Worm (Caenorhabditis elegans) whole organism, L1 larva: Measurements from ENCODE around the gene R11.4.

Experiments
- C04F5.9 ChIP-seq: sonication (generic microtip); optimal IDR thresholded peaks from 2 replicates; lab custom pipeline; 2016; ENCODE audit warnings: missing genetic modification characterization, missing compliant biosample characterization
- C16A3.4 ChIP-seq: fragments of 150-350 bp; optimal IDR thresholded peaks from 2 replicates; lab custom pipeline; 2014; ENCODE audit warnings: missing biosample characterization, missing genetic modification characterization
- aly-2 ChIP-seq: fragments of 150-350 bp; optimal IDR thresholded peaks from 2 replicates; lab custom pipeline; 2014; ENCODE audit warnings: missing biosample characterization, missing genetic modification characterization
- blmp-1 ChIP-seq: fragments of 150-350 bp; optimal IDR thresholded peaks from 2 replicates; lab custom pipeline; 2014; ENCODE audit warnings: missing biosample characterization, missing genetic modification characterization
- ceh-63 ChIP-seq: fragments of 200-800 bp; sonication (Bioruptor generic); optimal IDR thresholded peaks from 2 replicates; lab custom pipeline; 2018; ENCODE audit warnings: mild to moderate bottlenecking, missing genetic modification characterization, missing compliant biosample characterization
- ceh-8 ChIP-seq: fragments of 200-800 bp; sonication (Bioruptor generic); optimal IDR thresholded peaks from 2 replicates; lab custom pipeline; 2018; ENCODE audit warnings: mild to moderate bottlenecking, missing genetic modification characterization, moderate library complexity, missing compliant biosample characterization
- dpl-1 ChIP-seq, 3 experiments: fragments of 150-350 bp in 2 of 3; sonication (generic microtip) in 1 of 3; optimal IDR thresholded peaks; 2 replicates each; lab custom pipeline; 2014 to 2017; ENCODE audit warnings: missing biosample characterization in 3 of 3, missing genetic modification characterization in 3 of 3, missing genetic modification reagents in 3 of 3
- dsc-1 ChIP-seq: sonication (generic microtip); optimal IDR thresholded peaks from 2 replicates; lab custom pipeline; 2016; ENCODE audit warnings: mild to moderate bottlenecking, missing genetic modification characterization, missing compliant biosample characterization
- fkh-8 ChIP-seq: sonication (generic microtip); optimal IDR thresholded peaks from 2 replicates; lab custom pipeline; 2016; ENCODE audit warnings: mild to moderate bottlenecking, missing genetic modification characterization, missing compliant biosample characterization
- grh-1 ChIP-seq: fragments of 200-800 bp; sonication (Bioruptor generic); IDR thresholded peaks from 2 replicates; pipeline ENCODE4 v1.3.6; 2022; ENCODE audit warnings: missing genetic modification reagents, missing genetic modification characterization, missing compliant biosample characterization
- jun-1 ChIP-seq: fragments of 150-350 bp; optimal IDR thresholded peaks from 2 replicates; lab custom pipeline; 2014; ENCODE audit warnings: missing biosample characterization, missing genetic modification reagents, missing genetic modification characterization
- lin-15B ChIP-seq: fragments of 150-350 bp; sonication (generic microtip); optimal IDR thresholded peaks from 3 replicates; lab custom pipeline; 2014; ENCODE audit warnings: missing biosample characterization, missing genetic modification characterization
- lin-35 ChIP-seq, 2 experiments: fragments of 150-350 bp; optimal IDR thresholded peaks; 2 replicates each; lab custom pipeline; 2014; ENCODE audit warnings: missing biosample characterization in 2 of 2, missing genetic modification characterization in 2 of 2, missing genetic modification reagents in 2 of 2
- lin-39 ChIP-seq: fragments of 150-350 bp; optimal IDR thresholded peaks from 2 replicates; lab custom pipeline; 2014; ENCODE audit warnings: missing biosample characterization, missing genetic modification reagents, missing genetic modification characterization
- lir-3 ChIP-seq: sonication (generic microtip); optimal IDR thresholded peaks from 2 replicates; lab custom pipeline; 2016; ENCODE audit warnings: mild to moderate bottlenecking, missing genetic modification characterization, moderate library complexity, missing compliant biosample characterization; ENCODE audit not compliant: poor library complexity
- mdl-1 ChIP-seq, 2 experiments: fragments of 150-350 bp; optimal IDR thresholded peaks; 2 replicates each; lab custom pipeline; 2014 to 2017; ENCODE audit warnings: missing biosample characterization in 2 of 2, missing genetic modification characterization in 2 of 2, inconsistent platforms in 1 of 2
- mef-2 ChIP-seq: fragments of 150-350 bp; optimal IDR thresholded peaks from 2 replicates; lab custom pipeline; 2014; ENCODE audit warnings: missing biosample characterization, missing genetic modification characterization
- mep-1 ChIP-seq: fragments of 150-350 bp; optimal IDR thresholded peaks from 2 replicates; lab custom pipeline; 2014; ENCODE audit warnings: missing biosample characterization, missing genetic modification characterization
- nhr-19 ChIP-seq: fragments of 200-800 bp; sonication (Bioruptor generic); conservative IDR thresholded peaks from 2 replicates; pipeline ENCODE4 v1.3.6; 2022; ENCODE audit warnings: missing genetic modification characterization, missing compliant biosample characterization
- nhr-20 ChIP-seq: sonication (generic microtip); optimal IDR thresholded peaks from 2 replicates; lab custom pipeline; 2016; ENCODE audit warnings: mild to moderate bottlenecking, missing genetic modification characterization, missing compliant biosample characterization
- nhr-28 ChIP-seq: fragments of 150-350 bp; optimal IDR thresholded peaks from 2 replicates; lab custom pipeline; 2014; ENCODE audit warnings: missing biosample characterization, missing genetic modification characterization
- nhr-76 ChIP-seq: sonication (generic microtip); optimal IDR thresholded peaks from 2 replicates; lab custom pipeline; 2017; ENCODE audit warnings: missing biosample characterization, missing genetic modification characterization
- nhr-77 ChIP-seq: fragments of 150-350 bp; optimal IDR thresholded peaks from 2 replicates; lab custom pipeline; 2014; ENCODE audit warnings: missing biosample characterization, missing genetic modification characterization
- nhr-85 ChIP-seq: sonication (generic microtip); peaks from one replicate; lab custom pipeline; 2016; ENCODE audit warnings: missing genetic modification characterization, inconsistent platforms, missing compliant biosample characterization
- nhr-90 ChIP-seq: sonication (generic microtip); optimal IDR thresholded peaks from 2 replicates; lab custom pipeline; 2016; ENCODE audit warnings: mild to moderate bottlenecking, missing genetic modification characterization, missing compliant biosample characterization; ENCODE audit not compliant: poor library complexity
- pqm-1 ChIP-seq: sonication (generic microtip); optimal IDR thresholded peaks from 3 replicates; lab custom pipeline; 2017; ENCODE audit warnings: missing biosample characterization, missing genetic modification characterization
- snpc-4 ChIP-seq: fragments of 150-350 bp; optimal IDR thresholded peaks from 2 replicates; lab custom pipeline; 2014; ENCODE audit warnings: missing biosample characterization, missing genetic modification characterization
- snu-23 ChIP-seq: sonication (generic microtip); optimal IDR thresholded peaks from 2 replicates; lab custom pipeline; 2016; ENCODE audit warnings: missing genetic modification characterization, missing compliant biosample characterization
- sox-4 ChIP-seq: sonication (generic microtip); optimal IDR thresholded peaks from 2 replicates; lab custom pipeline; 2016; ENCODE audit warnings: missing genetic modification characterization, missing compliant biosample characterization
- sptf-1 ChIP-seq: fragments of 150-350 bp; optimal IDR thresholded peaks from 2 replicates; lab custom pipeline; 2014; ENCODE audit warnings: missing biosample characterization, missing genetic modification characterization
- swsn-7 ChIP-seq: sonication (generic microtip); optimal IDR thresholded peaks from 2 replicates; lab custom pipeline; 2016; ENCODE audit warnings: missing genetic modification characterization, missing compliant biosample characterization
- tbx-2 ChIP-seq: sonication (generic microtip); optimal IDR thresholded peaks from 2 replicates; lab custom pipeline; 2016; ENCODE audit warnings: missing genetic modification characterization, missing compliant biosample characterization
- unc-30 ChIP-seq: sonication (generic microtip); optimal IDR thresholded peaks from 2 replicates; lab custom pipeline; 2017; ENCODE audit warnings: missing biosample characterization, missing genetic modification characterization
- unc-62 ChIP-seq: fragments of 150-350 bp; optimal IDR thresholded peaks from 2 replicates; lab custom pipeline; 2014; ENCODE audit warnings: missing biosample characterization, missing genetic modification reagents, missing genetic modification characterization
- unc-98 ChIP-seq: fragments of 200-800 bp; sonication (Bioruptor generic); IDR thresholded peaks from 2 replicates; pipeline ENCODE4 v1.3.6; 2022; ENCODE audit warnings: missing genetic modification characterization, missing compliant biosample characterization
- zag-1 ChIP-seq: fragments of 150-350 bp; optimal IDR thresholded peaks from 2 replicates; lab custom pipeline; 2014; ENCODE audit warnings: missing biosample characterization, missing genetic modification characterization
- zip-4 ChIP-seq: fragments of 200-800 bp; sonication (Bioruptor generic); optimal IDR thresholded peaks from 2 replicates; lab custom pipeline; 2018; ENCODE audit warnings: mild to moderate bottlenecking, missing genetic modification characterization, moderate library complexity, missing compliant biosample characterization
- ztf-4 ChIP-seq: fragments of 150-350 bp; optimal IDR thresholded peaks from 2 replicates; lab custom pipeline; 2014; ENCODE audit warnings: missing biosample characterization, missing genetic modification characterization

Gene R11.4

DNA sequence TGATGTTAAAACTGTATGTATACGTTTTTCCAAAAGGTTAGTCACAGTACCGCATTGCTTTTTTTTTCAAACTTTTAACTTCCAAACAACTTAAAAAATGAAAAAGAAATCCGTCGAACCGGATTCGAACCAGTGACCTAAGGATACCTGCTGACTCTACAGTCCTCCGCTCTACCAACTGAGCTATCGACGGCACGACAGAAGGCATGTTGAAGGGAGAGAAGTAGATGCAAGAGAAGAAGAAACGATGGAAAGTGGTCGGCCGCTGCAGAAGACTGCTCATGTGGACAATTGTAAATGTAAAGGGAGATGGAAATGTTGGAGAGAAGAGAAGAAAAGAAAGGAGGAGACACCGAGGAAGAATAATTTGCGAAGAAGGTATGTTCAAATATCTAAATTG is 758 bp downstream of the R11.4 start (continued):
- TF ChIP-seq tbx-2 (tag; lab: Kevin White, UChicago) (peak; percentile 76), zag-1 (no peak), nhr-90 (tag; lab: Kevin White, UChicago) (peak; percentile 86), jun-1 (tag; lab: Kevin White, UChicago) (peak; percentile 86), nhr-20 (tag; lab: Kevin White, UChicago) (peak; percentile 83), pqm-1 (tag; lab: Kevin White, UChicago) (no peak), lin-15B (tag; lab: Kevin White, UChicago) (no peak), blmp-1 (tag; lab: Kevin White, UChicago) (peak; percentile 9), snu-23 (GFP tag; lab: Kevin White, UChicago) (peak; percentile 93), unc-62 (no peak), mep-1 (tag; lab: Kevin White, UChicago) (peak; percentile 93), snpc-4 (tag; lab: Kevin White, UChicago) (peak; percentile 86), zip-4 (GFP tag; lab: Kevin White, UChicago) (peak; percentile 70), mef-2 (tag; lab: Kevin White, UChicago) (no peak), grh-1 (GFP tag; lab: Robert Waterston, UW) (peak; percentile 79), unc-30 (no peak), aly-2 (no peak), sox-4 (tag; lab: Kevin White, UChicago) (peak; percentile 64), dsc-1 (tag; lab: Kevin White, UChicago) (peak; percentile 95), mdl-1 (tag; optimal IDR thresholded peaks at IDR 0.05; lab: Kevin White, UChicago) (peak in 1 of 2 experiments; percentile 82), fkh-8 (tag; lab: Kevin White, UChicago) (peak; percentile 52), ceh-63 (GFP tag; lab: Kevin White, UChicago) (no peak), lin-35 (GFP tag; optimal IDR thresholded peaks at IDR 0.05; lab: Kevin White, UChicago) (peak; percentile 22 to 74), ztf-4 (tag; lab: Kevin White, UChicago) (peak; percentile 80), C16A3.4 (tag; lab: Kevin White, UChicago) (peak; percentile 79), ceh-8 (GFP tag; lab: Kevin White, UChicago) (peak; percentile 93), swsn-7 (tag; lab: Kevin White, UChicago) (peak; percentile 82), dpl-1 (GFP tag; optimal IDR thresholded peaks at IDR 0.05; lab: Kevin White, UChicago) (peak in 2 of 3 experiments; percentile 32), nhr-77 (tag; lab: Kevin White, UChicago) (peak; percentile 81)

DNA sequence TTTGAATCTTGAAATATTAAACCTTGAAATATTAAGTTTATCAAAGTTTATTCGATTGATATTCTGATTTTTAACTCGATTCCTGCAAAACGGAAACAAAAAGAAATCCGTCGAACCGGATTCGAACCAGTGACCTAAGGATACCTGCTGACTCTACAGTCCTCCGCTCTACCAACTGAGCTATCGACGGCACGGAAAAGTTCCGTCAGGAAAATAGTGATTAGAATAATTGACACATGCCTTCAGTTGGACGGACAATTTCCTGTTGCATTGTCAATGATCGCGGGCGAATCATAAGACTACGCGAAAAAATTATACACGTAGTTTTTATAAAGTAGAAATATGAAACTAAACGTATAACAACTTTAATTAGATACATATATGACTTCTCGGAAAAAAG is 1.3 kb downstream of the R11.4 start:
- TF ChIP-seq nhr-19 (GFP tag; lab: Robert Waterston, UW), result no peak
- no peak for TF ChIP-seq nhr-28 (tag; lab: Kevin White, UChicago)
- TF ChIP-seq lin-39 (tag; lab: Kevin White, UChicago), result no peak
- TF ChIP-seq unc-98 (GFP tag; lab: Robert Waterston, UW), result no peak

DNA sequence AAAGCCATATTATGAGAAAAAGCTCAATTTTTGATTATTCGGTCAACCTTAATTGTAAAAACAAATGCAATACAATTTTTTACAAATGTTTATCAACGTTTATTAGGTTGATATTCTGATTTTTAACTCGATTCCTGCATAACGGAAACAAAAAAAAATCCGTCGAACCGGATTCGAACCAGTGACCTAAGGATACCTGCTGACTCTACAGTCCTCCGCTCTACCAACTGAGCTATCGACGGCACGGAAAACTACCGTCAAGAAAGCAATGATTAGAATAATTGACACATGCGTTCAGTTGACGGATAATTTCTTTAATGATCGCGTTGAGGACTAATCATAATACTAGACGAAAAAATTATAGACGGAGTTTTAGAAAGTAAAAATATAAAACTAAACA is 1.8 kb downstream of the R11.4 start:
- no peak for TF ChIP-seq lir-3

DNA sequence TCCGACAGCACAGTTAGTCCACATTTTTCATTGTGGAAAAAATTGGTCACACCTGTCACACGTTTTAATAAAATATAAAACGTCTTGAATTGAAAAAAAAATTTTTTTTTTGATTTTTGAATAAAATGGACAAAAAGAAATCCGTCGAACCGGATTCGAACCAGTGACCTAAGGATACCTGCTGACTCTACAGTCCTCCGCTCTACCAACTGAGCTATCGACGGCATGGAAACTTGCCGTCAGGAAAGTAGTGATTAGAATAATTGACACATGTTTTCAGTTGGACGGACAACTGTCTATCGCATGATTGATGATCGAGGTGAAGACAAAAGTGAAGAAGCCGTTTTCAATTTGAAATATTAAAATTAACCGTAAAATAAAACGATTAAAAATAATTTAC is 2.3 kb downstream of the R11.4 start:
- TF ChIP-seq C04F5.9 (tag; lab: Kevin White, UChicago) (no peak), sptf-1 (tag; lab: Kevin White, UChicago) (no peak), nhr-85 (tag; lab: Kevin White, UChicago) (no peak), nhr-76 (tag; lab: Kevin White, UChicago) (no peak), dsc-1 (tag; lab: Kevin White, UChicago) (no peak)
